Worm (Caenorhabditis elegans): Measurements from ENCODE around the gene ubc-26.
A peak's percentile ranks its signal among the peaks of the same experiment; 100 is the strongest.

Gene ubc-26

ce11 chrII:2867701-2868100 is 32.4 kb downstream of the ubc-26 start, which contains the start of gene Y110A2AL.2:
Gene Y110A2AL.2 (plus strand): TSS chrII:2868001.
- TF ChIP-seq nhr-43 (tag; optimal IDR thresholded peaks at IDR 0.05; ENCODE audit: poor library complexity, severe bottlenecking) = no peak
- no peak for TF ChIP-seq nhr-25 (tag; optimal IDR thresholded peaks at IDR 0.05)
- no peak for TF ChIP-seq nhr-77 (tag; optimal IDR thresholded peaks at IDR 0.05)
- no peak for TF ChIP-seq R02D3.7 (tag; optimal IDR thresholded peaks at IDR 0.05)
- no peak for TF ChIP-seq nhr-67 (tag; optimal IDR thresholded peaks at IDR 0.05)
- no peak for TF ChIP-seq fkh-10 (GFP tag; optimal IDR thresholded peaks at IDR 0.05)
- no peak for TF ChIP-seq nhr-23 (tag; optimal IDR thresholded peaks at IDR 0.05)
- no peak for TF ChIP-seq nhr-76 (tag; optimal IDR thresholded peaks at IDR 0.05)
- no peak for TF ChIP-seq lsy-12 (tag; optimal IDR thresholded peaks at IDR 0.05)
- TF ChIP-seq elt-2 (tag; optimal IDR thresholded peaks at IDR 0.05) = no peak
- TF ChIP-seq skn-1 (tag; optimal IDR thresholded peaks at IDR 0.05) = no peak
- TF ChIP-seq sea-2 (GFP tag; optimal IDR thresholded peaks at IDR 0.05) = no peak
- no peak for TF ChIP-seq ZK546.5 (tag; optimal IDR thresholded peaks at IDR 0.05)

- no peak for TF ChIP-seq pqm-1 (tag; optimal IDR thresholded peaks at IDR 0.05)
- TF ChIP-seq ceh-16 (tag; optimal IDR thresholded peaks at IDR 0.05) = no peak
- TF ChIP-seq jun-1 (tag; optimal IDR thresholded peaks at IDR 0.05) = no peak
- no peak for TF ChIP-seq hmg-11 (tag; optimal IDR thresholded peaks at IDR 0.05)
- TF ChIP-seq ceh-82 (tag; optimal IDR thresholded peaks at IDR 0.05) = no peak
- TF ChIP-seq nhr-25 (tag; optimal IDR thresholded peaks at IDR 0.05) = no peak
- TF ChIP-seq elt-2 (tag; optimal IDR thresholded peaks at IDR 0.05) = no peak
- TF ChIP-seq nhr-43 (tag; optimal IDR thresholded peaks at IDR 0.05; ENCODE audit: poor library complexity, severe bottlenecking) = no peak
- TF ChIP-seq tbx-2 (tag; optimal IDR thresholded peaks at IDR 0.05) = no peak
- no peak for TF ChIP-seq pha-4 (tag; optimal IDR thresholded peaks at IDR 0.05)
These were observed 33.5 kb downstream of the ubc-26 start, which contains the start of the genes Y110A2AL.9 and Y110A2AL.3 for ce11 chrII:2866541-2867124. Gene Y110A2AL.9 (minus strand): TSS chrII:2866641. Gene Y110A2AL.3 (plus strand): TSS chrII:2867074.

ce11 chrII:2865355-2865754 is 34.8 kb downstream of the ubc-26 start:
- no peak for TF ChIP-seq skn-1 (tag; optimal IDR thresholded peaks at IDR 0.05)

ce11 chrII:2864229-2864628 is 35.9 kb downstream of the ubc-26 start, which contains the start of gene Y110A2AL.5:
Gene Y110A2AL.5 (plus strand): TSS chrII:2864529.
- TF ChIP-seq lsy-12 (tag; optimal IDR thresholded peaks at IDR 0.05) (no peak), unc-62 (GFP tag; optimal IDR thresholded peaks at IDR 0.05) (no peak), daf-12 (tag; optimal IDR thresholded peaks at IDR 0.05) (no peak), ceh-82 (tag; optimal IDR thresholded peaks at IDR 0.05) (no peak)

- TF ChIP-seq nhr-43 (tag; optimal IDR thresholded peaks at IDR 0.05; ENCODE audit: poor library complexity, severe bottlenecking) (no peak), nhr-25 (tag; optimal IDR thresholded peaks at IDR 0.05) (no peak), lin-15B (tag; optimal IDR thresholded peaks at IDR 0.05) (no peak), R02D3.7 (tag; optimal IDR thresholded peaks at IDR 0.05) (no peak), nhr-67 (tag; optimal IDR thresholded peaks at IDR 0.05) (no peak), aly-2 (tag; optimal IDR thresholded peaks at IDR 0.05) (no peak), zag-1 (tag; optimal IDR thresholded peaks at IDR 0.05) (no peak), fkh-2 (tag; optimal IDR thresholded peaks at IDR 0.05) (no peak), nhr-11 (tag; optimal IDR thresholded peaks at IDR 0.05) (no peak)
These were observed 37.6 kb downstream of the ubc-26 start for ce11 chrII:2862557-2863035.

- TF ChIP-seq zag-1 (tag; optimal IDR thresholded peaks at IDR 0.05) = no peak
- TF ChIP-seq hmg-11 (tag; optimal IDR thresholded peaks at IDR 0.05) = peak; percentile 32
- TF ChIP-seq nhr-67 (tag; optimal IDR thresholded peaks at IDR 0.05) = no peak
- peak; percentile 19 for TF ChIP-seq elt-2 (tag; optimal IDR thresholded peaks at IDR 0.05)
These were observed 38.6 kb downstream of the ubc-26 start for ce11 chrII:2861385-2862099.

Data from whole organism, L3 larva.